Fruit fly (Drosophila melanogaster): ENCODE measurements around the gene crn.

- TF ChIP-seq CG12768 (GFP tag; optimal IDR thresholded peaks at IDR 0.05), result no peak
- TF ChIP-seq Clk (GFP tag; optimal IDR thresholded peaks at IDR 0.05), result no peak
- no peak for TF ChIP-seq ovo (GFP tag; optimal IDR thresholded peaks at IDR 0.05)
- no peak for TF ChIP-seq toe (GFP tag; optimal IDR thresholded peaks at IDR 0.05)
- TF ChIP-seq kay (GFP tag; ENCODE audit: borderline replicate concordance), result no peak
- TF ChIP-seq Crg-1 (GFP tag; optimal IDR thresholded peaks at IDR 0.05), result no peak
- no peak for TF ChIP-seq tj (GFP tag; optimal IDR thresholded peaks at IDR 0.05)
- TF ChIP-seq Hr96 (GFP tag; optimal IDR thresholded peaks at IDR 0.05), result no peak
These were observed 6.9 kb downstream of the crn start for dm6 chrX:2242897-2243296.

All from whole organism, adult.